Fruit fly (Drosophila melanogaster) whole organism, embryonic: Measurements from ENCODE around the gene APC4.

Experiments
- Atf3 ChIP-seq: fragments of 200-800 bp; sonication (Bioruptor generic); optimal IDR thresholded peaks from 3 replicates; lab custom pipeline; 2016; ENCODE audit warnings: missing biosample characterization, missing genetic modification characterization
- Awh ChIP-seq: fragments of 200-800 bp; sonication (Bioruptor generic); IDR thresholded peaks from 2 replicates; pipeline ENCODE4, ENCODE4 v1.3.6; 2022; ENCODE audit warnings: missing biosample characterization, missing genetic modification characterization
- CG1024 ChIP-seq: fragments of 200-800 bp; sonication (Bioruptor generic); IDR thresholded peaks from 2 replicates; pipeline ENCODE4 v1.3.6; 2022; ENCODE audit warnings: missing biosample characterization, missing genetic modification characterization
- CG10267 ChIP-seq: fragments of 200-800 bp; sonication (Bioruptor generic); optimal IDR thresholded peaks from 2 replicates; lab custom pipeline; 2018; ENCODE audit warnings: missing biosample characterization, mild to moderate bottlenecking, missing genetic modification characterization, moderate library complexity
- CG12155 ChIP-seq: fragments of 200-800 bp; sonication (Bioruptor generic); optimal IDR thresholded peaks from 3 replicates; lab custom pipeline; 2016; ENCODE audit warnings: missing biosample characterization, missing genetic modification characterization
- CG12942 ChIP-seq: fragments of 200-800 bp; sonication (Bioruptor generic); optimal IDR thresholded peaks from 3 replicates; lab custom pipeline; 2016; ENCODE audit warnings: missing biosample characterization, missing genetic modification characterization
- CG15269 ChIP-seq: fragments of 200-800 bp; sonication (Bioruptor generic); optimal IDR thresholded peaks from 2 replicates; lab custom pipeline; 2018; ENCODE audit warnings: missing biosample characterization, mild to moderate bottlenecking, missing genetic modification characterization, moderate library complexity
- CG1602 ChIP-seq: fragments of 200-800 bp; sonication (Bioruptor generic); optimal IDR thresholded peaks from 3 replicates; lab custom pipeline; 2016; ENCODE audit warnings: missing biosample characterization, missing genetic modification characterization
- CG17568 ChIP-seq: fragments of 200-800 bp; sonication (Bioruptor generic); optimal IDR thresholded peaks from 2 replicates; lab custom pipeline; 2018; ENCODE audit warnings: missing biosample characterization, mild to moderate bottlenecking, missing genetic modification characterization, moderate library complexity
- CG17912 ChIP-seq: fragments of 200-800 bp; sonication (Bioruptor generic); optimal IDR thresholded peaks from 2 replicates; lab custom pipeline; 2018; ENCODE audit warnings: missing biosample characterization, mild to moderate bottlenecking, missing genetic modification characterization
- CG1832 ChIP-seq: fragments of 200-800 bp; sonication (Bioruptor generic); optimal IDR thresholded peaks from 2 replicates; lab custom pipeline; 2017; ENCODE audit warnings: missing biosample characterization, mild to moderate bottlenecking, missing genetic modification characterization, inconsistent platforms
- CG2116 ChIP-seq: fragments of 200-800 bp; sonication (Bioruptor generic); optimal IDR thresholded peaks from 3 replicates; lab custom pipeline; 2018; ENCODE audit warnings: missing biosample characterization, mild to moderate bottlenecking, missing genetic modification characterization
- CG3065 ChIP-seq: fragments of 200-800 bp; sonication (Bioruptor generic); optimal IDR thresholded peaks from 2 replicates; lab custom pipeline; 2016; ENCODE audit warnings: missing biosample characterization, missing genetic modification characterization
- CG32772 ChIP-seq: fragments of 200-800 bp; sonication (Bioruptor generic); IDR thresholded peaks from 2 replicates; pipeline ENCODE4 v1.3.6; 2022; ENCODE audit warnings: missing biosample characterization, missing genetic modification characterization
- CG6683 ChIP-seq: fragments of 200-800 bp; sonication (Bioruptor generic); optimal IDR thresholded peaks from 2 replicates; lab custom pipeline; 2017; ENCODE audit warnings: missing biosample characterization, mild to moderate bottlenecking, missing genetic modification characterization, missing genetic modification reagents
- CG6813 ChIP-seq: fragments of 200-800 bp; sonication (Bioruptor generic); optimal IDR thresholded peaks from 2 replicates; lab custom pipeline; 2017; ENCODE audit warnings: missing biosample characterization, missing genetic modification characterization, mild to moderate bottlenecking, moderate library complexity, missing genetic modification reagents
- CG7745 ChIP-seq: fragments of 200-800 bp; sonication (Bioruptor generic); optimal IDR thresholded peaks from 2 replicates; lab custom pipeline; 2018; ENCODE audit warnings: missing biosample characterization, mild to moderate bottlenecking, missing genetic modification characterization, moderate library complexity
- CG7987 ChIP-seq: fragments of 200-800 bp; sonication (Bioruptor generic); optimal IDR thresholded peaks from 2 replicates; lab custom pipeline; 2018; ENCODE audit warnings: missing biosample characterization, mild to moderate bottlenecking, missing genetic modification characterization, moderate library complexity
- CG8359 ChIP-seq: fragments of 200-800 bp; sonication (Bioruptor generic); optimal IDR thresholded peaks from 2 replicates; lab custom pipeline; 2017; ENCODE audit warnings: missing biosample characterization, mild to moderate bottlenecking, missing genetic modification characterization, borderline replicate concordance
- CHES-1-like ChIP-seq: fragments of 200-800 bp; sonication (Bioruptor generic); optimal IDR thresholded peaks from 2 replicates; lab custom pipeline; 2016; ENCODE audit warnings: missing biosample characterization, missing genetic modification characterization
- Chrac-16 ChIP-seq: fragments of 200-800 bp; sonication (Bioruptor generic); optimal IDR thresholded peaks from 3 replicates; lab custom pipeline; 2016; ENCODE audit warnings: missing biosample characterization, missing genetic modification characterization
- CrebB ChIP-seq: fragments of 200-800 bp; sonication (Bioruptor generic); optimal IDR thresholded peaks from 3 replicates; lab custom pipeline; 2018; ENCODE audit warnings: missing biosample characterization, mild to moderate bottlenecking, missing genetic modification characterization
- Dfd ChIP-seq, 2 experiments: fragments of >200 bp; optimal IDR thresholded peaks; 2 replicates each; lab custom pipeline; 2017; ENCODE audit warnings: missing biosample characterization in 2 of 2, missing genetic modification characterization in 2 of 2
- Dp ChIP-seq: fragments of 200-800 bp; sonication (Bioruptor generic); optimal IDR thresholded peaks from 2 replicates; lab custom pipeline; 2018; ENCODE audit warnings: missing biosample characterization, mild to moderate bottlenecking, missing genetic modification characterization, moderate library complexity
- Lpt ChIP-seq: fragments of >200 bp; optimal IDR thresholded peaks from 2 replicates; lab custom pipeline; 2018; ENCODE audit warnings: missing biosample characterization, missing genetic modification characterization
- Oli ChIP-seq: fragments of 200-800 bp; sonication (Bioruptor generic); optimal IDR thresholded peaks from 2 replicates; lab custom pipeline; 2018; ENCODE audit warnings: missing biosample characterization, mild to moderate bottlenecking, missing genetic modification characterization, moderate library complexity
- Sin3A ChIP-seq: fragments of >200 bp; optimal IDR thresholded peaks from 2 replicates; lab custom pipeline; 2018
- ac ChIP-seq: fragments of 200-800 bp; sonication (Bioruptor generic); optimal IDR thresholded peaks from 3 replicates; lab custom pipeline; 2017; ENCODE audit warnings: missing biosample characterization, mild to moderate bottlenecking, missing genetic modification characterization
- ase ChIP-seq: fragments of 200-800 bp; sonication (Bioruptor generic); IDR thresholded peaks from 3 replicates; pipeline ENCODE4 v1.3.6; 2022; ENCODE audit warnings: missing biosample characterization, missing genetic modification characterization
- cas ChIP-seq: fragments of 200-800 bp; sonication (Bioruptor generic); IDR thresholded peaks from 2 replicates; pipeline ENCODE4 v1.3.6; 2022; ENCODE audit warnings: missing biosample characterization, missing genetic modification characterization
- ci ChIP-seq: fragments of 200-800 bp; sonication (Bioruptor generic); IDR thresholded peaks from 3 replicates; pipeline ENCODE4 v1.3.6; 2022; ENCODE audit warnings: missing biosample characterization, missing genetic modification characterization
- dati ChIP-seq: fragments of 200-800 bp; sonication (Bioruptor generic); IDR thresholded peaks from 2 replicates; pipeline ENCODE4 v1.3.6; 2022; ENCODE audit warnings: missing biosample characterization, missing genetic modification characterization
- emc ChIP-seq: fragments of 200-800 bp; sonication (Bioruptor generic); optimal IDR thresholded peaks from 2 replicates; lab custom pipeline; 2016; ENCODE audit warnings: missing biosample characterization, missing genetic modification characterization
- ewg ChIP-seq: fragments of 200-800 bp; sonication (Bioruptor generic); optimal IDR thresholded peaks from 3 replicates; lab custom pipeline; 2017; ENCODE audit warnings: mild to moderate bottlenecking, missing biosample characterization, missing genetic modification reagents, missing genetic modification characterization
- gfzf ChIP-seq: fragments of 200-800 bp; sonication (Bioruptor generic); optimal IDR thresholded peaks from 2 replicates; lab custom pipeline; 2016; ENCODE audit warnings: missing biosample characterization, mild to moderate bottlenecking, missing genetic modification characterization, moderate library complexity
- gt ChIP-seq: fragments of 200-800 bp; sonication (Bioruptor generic); IDR thresholded peaks from 2 replicates; pipeline ENCODE4 v1.3.6; 2022; ENCODE audit warnings: missing biosample characterization, missing genetic modification characterization
- insv ChIP-seq, 2 experiments: fragments of 200-800 bp; sonication (Bioruptor generic); optimal IDR thresholded peaks; 3 replicates each; lab custom pipeline; 2016 to 2018; ENCODE audit warnings: missing biosample characterization in 2 of 2, missing genetic modification characterization in 2 of 2
- lilli ChIP-seq: fragments of 200-800 bp; sonication (Bioruptor generic); optimal IDR thresholded peaks from 3 replicates; lab custom pipeline; 2016; ENCODE audit warnings: missing biosample characterization, missing genetic modification characterization
- mld ChIP-seq: fragments of 200-800 bp; sonication (Bioruptor generic); IDR thresholded peaks from 3 replicates; pipeline ENCODE4 v1.3.6; 2022; ENCODE audit warnings: missing biosample characterization, missing genetic modification characterization; ENCODE audit not compliant: partially characterized antibody
- org-1 ChIP-seq: fragments of 200-800 bp; sonication (Bioruptor generic); optimal IDR thresholded peaks from 2 replicates; lab custom pipeline; 2017; ENCODE audit warnings: missing biosample characterization, missing genetic modification characterization
- p53 ChIP-seq: fragments of 200-800 bp; sonication (Bioruptor generic); optimal IDR thresholded peaks from 2 replicates; lab custom pipeline; 2016; ENCODE audit warnings: missing biosample characterization, missing genetic modification characterization
- pfk ChIP-seq: fragments of 200-800 bp; sonication (Bioruptor generic); optimal IDR thresholded peaks from 2 replicates; lab custom pipeline; 2018; ENCODE audit warnings: missing biosample characterization, mild to moderate bottlenecking, missing genetic modification characterization, moderate library complexity
- pho ChIP-seq: fragments of 200-800 bp; sonication (Bioruptor generic); optimal IDR thresholded peaks from 2 replicates; lab custom pipeline; 2016; ENCODE audit warnings: missing biosample characterization, missing genetic modification characterization
- prd ChIP-seq, 3 experiments: fragments of >200 bp in 2 of 3; fragments of 200-800 bp in 1 of 3; sonication (Bioruptor generic) in 1 of 3; optimal IDR thresholded peaks in 2 of 3; IDR thresholded peaks in 1 of 3; 2 replicates in 2 of 3; 3 replicates in 1 of 3; pipeline versions ENCODE4 v1.3.6 to Lab custom; 2017 to 2022; ENCODE audit warnings: missing biosample characterization in 1 of 3, missing genetic modification characterization in 1 of 3
- scrt ChIP-seq: fragments of 200-800 bp; sonication (Bioruptor generic); optimal IDR thresholded peaks from 2 replicates; lab custom pipeline; 2018; ENCODE audit warnings: missing biosample characterization, mild to moderate bottlenecking, missing genetic modification characterization, moderate library complexity
- so ChIP-seq: fragments of 200-800 bp; sonication (Bioruptor generic); IDR thresholded peaks from 3 replicates; pipeline ENCODE4 v1.3.6; 2022; ENCODE audit warnings: missing biosample characterization, missing genetic modification characterization
- tup ChIP-seq: fragments of 200-800 bp; sonication (Bioruptor generic); optimal IDR thresholded peaks from 2 replicates; lab custom pipeline; 2016; ENCODE audit warnings: missing biosample characterization, mild to moderate bottlenecking, missing genetic modification characterization, moderate library complexity
- twi ChIP-seq: fragments of 200-800 bp; optimal IDR thresholded peaks from 2 replicates; lab custom pipeline; 2019; ENCODE audit warnings: missing biosample characterization, mild to moderate bottlenecking, missing genetic modification characterization, moderate library complexity
- wdn ChIP-seq: fragments of 200-800 bp; sonication (Bioruptor generic); IDR thresholded peaks from 2 replicates; pipeline ENCODE4 v1.3.6; 2022; ENCODE audit warnings: missing biosample characterization, missing genetic modification characterization

Gene APC4

dm6 chrX:9109072-9109844 is 26.5 kb downstream of the APC4 start (continued):
- TF ChIP-seq CG6683 = no peak
- peak; percentile 59 for TF ChIP-seq CHES-1-like
- no peak for TF ChIP-seq wdn (GFP tag; lab: Robert Waterston, UW)
- TF ChIP-seq scrt (GFP tag; lab: Kevin White, UChicago) = peak; percentile 37
- TF ChIP-seq so (GFP tag; lab: Robert Waterston, UW) = no peak
- TF ChIP-seq CG7745 (tag; lab: Kevin White, UChicago) = no peak
- TF ChIP-seq Oli (tag; lab: Kevin White, UChicago) = peak; percentile 62
- no peak for TF ChIP-seq tup
- TF ChIP-seq CG1602 = peak; percentile 52
- TF ChIP-seq gfzf (GFP tag; lab: Kevin White, UChicago) = peak; percentile 91
- peak; percentile 21 for TF ChIP-seq CG12942 (GFP tag; lab: Kevin White, UChicago)
- no peak for TF ChIP-seq pfk
- TF ChIP-seq cas (GFP tag; lab: Robert Waterston, UW) = no peak
- TF ChIP-seq ewg (GFP tag; lab: Kevin White, UChicago) = peak; percentile 40
- TF ChIP-seq Lpt (GFP tag; lab: Kevin White, UChicago) = no peak
- TF ChIP-seq mld (GFP tag; lab: Robert Waterston, UW) = no peak
- TF ChIP-seq CG17568 (GFP tag; lab: Kevin White, UChicago) = peak; percentile 21
- TF ChIP-seq Sin3A (lab: Kevin White, UChicago) = peak; percentile 67
- TF ChIP-seq org-1 = peak; percentile 17
- peak; percentile 45 for TF ChIP-seq CG2116 (GFP tag; lab: Kevin White, UChicago)
- no peak for TF ChIP-seq insv (GFP tag; optimal IDR thresholded peaks at IDR 0.05; lab: Kevin White, UChicago)
- no peak for TF ChIP-seq Dfd (GFP tag; optimal IDR thresholded peaks at IDR 0.05; lab: Kevin White, UChicago)
- TF ChIP-seq CG3065 (GFP tag; lab: Kevin White, UChicago) = no peak
- TF ChIP-seq CrebB (tag; lab: Kevin White, UChicago) = no peak
- no peak for TF ChIP-seq prd (optimal IDR thresholded peaks at IDR 0.05; lab: Kevin White, UChicago)
- TF ChIP-seq prd (GFP tag; IDR thresholded peaks at IDR 0.05; lab: Robert Waterston, UW) = peak; percentile 60; the same call in 1 of the 3 replicates
- no peak for TF ChIP-seq CG32772 (GFP tag; lab: Robert Waterston, UW)
- TF ChIP-seq CG12155 (GFP tag; lab: Kevin White, UChicago) = peak; percentile 38
- TF ChIP-seq dati (GFP tag; lab: Robert Waterston, UW) = no peak
- peak; percentile 58 for TF ChIP-seq CG10267 (tag; lab: Kevin White, UChicago)
- TF ChIP-seq ci (GFP tag; lab: Robert Waterston, UW) = 0 out of 3 replicates have a peak, but pooled peaks have one; percentile 24
- TF ChIP-seq Atf3 (GFP tag; lab: Kevin White, UChicago) = peak; percentile 27
- TF ChIP-seq CG15269 (tag; lab: Kevin White, UChicago) = no peak
- TF ChIP-seq CG7987 = no peak
- TF ChIP-seq lilli = peak; percentile 59
- TF ChIP-seq ase = 0 out of 3 replicates have a peak, but pooled peaks have one; percentile 38
- TF ChIP-seq Dp (GFP tag; lab: Kevin White, UChicago) = peak; percentile 53
- peak; percentile 44; the same call in 1 of the 2 replicates for TF ChIP-seq Awh (GFP tag; lab: Robert Waterston, UW)
- TF ChIP-seq Chrac-16 (GFP tag; lab: Kevin White, UChicago) = peak; percentile 53
- TF ChIP-seq p53 (GFP tag; lab: Kevin White, UChicago) = peak; percentile 40
- no peak for TF ChIP-seq CG8359 (GFP tag; lab: Kevin White, UChicago)
- TF ChIP-seq emc (GFP tag; lab: Kevin White, UChicago) = peak; percentile 4
- TF ChIP-seq CG17912 (GFP tag; lab: Kevin White, UChicago) = no peak
- peak; percentile 52 for TF ChIP-seq CG1832
- peak; percentile 35 for TF ChIP-seq twi (tag; lab: Kevin White, UChicago)
- no peak for TF ChIP-seq ac (GFP tag; lab: Kevin White, UChicago)
- no peak for TF ChIP-seq gt
- TF ChIP-seq pho = peak; percentile 43
- TF ChIP-seq CG6813 (GFP tag; lab: Kevin White, UChicago) = no peak
- TF ChIP-seq CG1024 (GFP tag; lab: Robert Waterston, UW) = no peak
